Worm (Caenorhabditis elegans) whole organism, L3 larva: ENCODE data around the gene faah-5.
A peak's percentile ranks its signal among the peaks of the same experiment; 100 is the strongest.

Source experiments
- R02D3.7 ChIP-seq: fragments of 150-350 bp; optimal IDR thresholded peaks from 2 replicates; lab custom pipeline; 2014; ENCODE audit warnings: missing biosample characterization, missing genetic modification characterization
- ZK546.5 ChIP-seq: sonication (generic microtip); optimal IDR thresholded peaks from 2 replicates; lab custom pipeline; 2017; ENCODE audit warnings: missing biosample characterization, missing genetic modification characterization
- ama-1 ChIP-seq: fragments of 150-350 bp; optimal IDR thresholded peaks from 2 replicates; lab custom pipeline; 2018
- ceh-16 ChIP-seq: sonication (generic microtip); optimal IDR thresholded peaks from 2 replicates; lab custom pipeline; 2017; ENCODE audit warnings: missing biosample characterization, missing genetic modification characterization
- ceh-82 ChIP-seq: fragments of 150-350 bp; optimal IDR thresholded peaks from 2 replicates; lab custom pipeline; 2014; ENCODE audit warnings: missing biosample characterization, missing genetic modification characterization
- ceh-9 ChIP-seq: sonication (generic microtip); optimal IDR thresholded peaks from 2 replicates; lab custom pipeline; 2018; ENCODE audit warnings: missing biosample characterization, missing genetic modification characterization
- daf-12 ChIP-seq: fragments of 150-350 bp; optimal IDR thresholded peaks from 2 replicates; lab custom pipeline; 2014; ENCODE audit warnings: missing biosample characterization, missing genetic modification reagents, missing genetic modification characterization
- egl-27 ChIP-seq: sonication (generic microtip); optimal IDR thresholded peaks from 4 replicates; lab custom pipeline; 2017; ENCODE audit warnings: missing biosample characterization, missing genetic modification reagents, missing genetic modification characterization
- egl-5 ChIP-seq: fragments of 150-350 bp; optimal IDR thresholded peaks from 2 replicates; lab custom pipeline; 2017; ENCODE audit warnings: missing biosample characterization, missing genetic modification reagents, missing genetic modification characterization, inconsistent platforms
- elt-1 ChIP-seq: fragments of 150-350 bp; optimal IDR thresholded peaks from 2 replicates; lab custom pipeline; 2014; ENCODE audit warnings: missing biosample characterization, missing genetic modification characterization
- elt-2 ChIP-seq: sonication (generic microtip); optimal IDR thresholded peaks from 2 replicates; lab custom pipeline; 2016; ENCODE audit warnings: missing genetic modification reagents, mild to moderate bottlenecking, missing genetic modification characterization, missing compliant biosample characterization
- eor-1 ChIP-seq, 2 experiments: fragments of 150-350 bp; optimal IDR thresholded peaks; 2 replicates each; lab custom pipeline; 2014 to 2018; ENCODE audit warnings: missing biosample characterization in 2 of 2, missing genetic modification characterization in 2 of 2
- fkh-2 ChIP-seq: fragments of 150-350 bp; optimal IDR thresholded peaks from 2 replicates; lab custom pipeline; 2014; ENCODE audit warnings: missing biosample characterization, missing genetic modification reagents, missing genetic modification characterization
- fos-1 ChIP-seq: fragments of 150-350 bp; optimal IDR thresholded peaks from 2 replicates; lab custom pipeline; 2014; ENCODE audit warnings: missing biosample characterization, missing genetic modification characterization
- hmg-11 ChIP-seq: sonication (generic microtip); optimal IDR thresholded peaks from 2 replicates; lab custom pipeline; 2016; ENCODE audit warnings: missing genetic modification characterization, missing compliant biosample characterization
- lin-15B ChIP-seq: fragments of 150-350 bp; optimal IDR thresholded peaks from 2 replicates; lab custom pipeline; 2014; ENCODE audit warnings: missing biosample characterization, missing genetic modification characterization
- lin-39 ChIP-seq: fragments of 150-350 bp; optimal IDR thresholded peaks from 2 replicates; lab custom pipeline; 2018; ENCODE audit warnings: missing biosample characterization, missing genetic modification reagents, missing genetic modification characterization
- lsy-12 ChIP-seq: sonication (generic microtip); optimal IDR thresholded peaks from 2 replicates; lab custom pipeline; 2016; ENCODE audit warnings: mild to moderate bottlenecking, missing genetic modification characterization, missing compliant biosample characterization
- mdl-1 ChIP-seq: fragments of 150-350 bp; optimal IDR thresholded peaks from 2 replicates; lab custom pipeline; 2014; ENCODE audit warnings: missing biosample characterization, missing genetic modification characterization
- nfya-1 ChIP-seq: sonication (generic microtip); optimal IDR thresholded peaks from 2 replicates; lab custom pipeline; 2017; ENCODE audit warnings: missing genetic modification characterization, mild to moderate bottlenecking, missing compliant biosample characterization, antibody characterized with exemption, moderate library complexity; ENCODE audit not compliant: insufficient read depth
- nhr-11 ChIP-seq: fragments of 150-350 bp; optimal IDR thresholded peaks from 2 replicates; lab custom pipeline; 2014; ENCODE audit warnings: missing biosample characterization, missing genetic modification characterization
- nhr-12 ChIP-seq: fragments of 150-350 bp; optimal IDR thresholded peaks from 2 replicates; lab custom pipeline; 2014; ENCODE audit warnings: missing biosample characterization, missing genetic modification characterization
- nhr-23 ChIP-seq: fragments of 150-350 bp; optimal IDR thresholded peaks from 2 replicates; lab custom pipeline; 2014; ENCODE audit warnings: missing biosample characterization, missing genetic modification reagents, missing genetic modification characterization
- nhr-237 ChIP-seq: fragments of 150-350 bp; optimal IDR thresholded peaks from 2 replicates; lab custom pipeline; 2014; ENCODE audit warnings: missing biosample characterization, missing genetic modification characterization
- nhr-43 ChIP-seq: sonication (generic microtip); optimal IDR thresholded peaks from 2 replicates; lab custom pipeline; 2016; ENCODE audit warnings: mild to moderate bottlenecking, missing genetic modification characterization, missing compliant biosample characterization; ENCODE audit not compliant: poor library complexity, severe bottlenecking
- nhr-67 ChIP-seq: fragments of 150-350 bp; optimal IDR thresholded peaks from 2 replicates; lab custom pipeline; 2014; ENCODE audit warnings: missing biosample characterization, missing genetic modification characterization
- nhr-76 ChIP-seq: fragments of 150-350 bp; sonication (generic microtip); optimal IDR thresholded peaks from 5 replicates; lab custom pipeline; 2014; ENCODE audit warnings: missing biosample characterization, missing genetic modification characterization
- nhr-77 ChIP-seq: fragments of 150-350 bp; optimal IDR thresholded peaks from 2 replicates; lab custom pipeline; 2014; ENCODE audit warnings: missing biosample characterization, missing genetic modification characterization
- sea-2 ChIP-seq: fragments of 150-350 bp; sonication (generic microtip); optimal IDR thresholded peaks from 4 replicates; lab custom pipeline; 2014; ENCODE audit warnings: missing biosample characterization, missing genetic modification reagents, missing genetic modification characterization
- skn-1 ChIP-seq: fragments of 150-350 bp; optimal IDR thresholded peaks from 2 replicates; lab custom pipeline; 2014; ENCODE audit warnings: missing biosample characterization, missing genetic modification characterization
- snpc-4 ChIP-seq: fragments of 150-350 bp; optimal IDR thresholded peaks from 2 replicates; lab custom pipeline; 2014; ENCODE audit warnings: missing biosample characterization, missing genetic modification characterization
- tbx-2 ChIP-seq: sonication (generic microtip); optimal IDR thresholded peaks from 2 replicates; lab custom pipeline; 2016; ENCODE audit warnings: mild to moderate bottlenecking, missing genetic modification characterization, missing compliant biosample characterization
- unc-39 ChIP-seq: sonication (generic microtip); optimal IDR thresholded peaks from 4 replicates; lab custom pipeline; 2017; ENCODE audit warnings: missing biosample characterization, missing genetic modification characterization
- unc-62 ChIP-seq: fragments of 150-350 bp; sonication (generic microtip); optimal IDR thresholded peaks from 4 replicates; lab custom pipeline; 2014; ENCODE audit warnings: missing biosample characterization, missing genetic modification reagents, missing genetic modification characterization
- ztf-11 ChIP-seq: fragments of 150-350 bp; optimal IDR thresholded peaks from 2 replicates; lab custom pipeline; 2014; ENCODE audit warnings: missing biosample characterization, missing genetic modification characterization
- ztf-4 ChIP-seq: fragments of 150-350 bp; optimal IDR thresholded peaks from 2 replicates; lab custom pipeline; 2014; ENCODE audit warnings: missing biosample characterization, missing genetic modification characterization

faah-5 gene

ce11 chrIII:11891335-11891734, at the start of gene faah-5:
Gene faah-5, minus strand, starts transcription at chrIII:11891435.
- TF ChIP-seq nhr-67 (no peak), ceh-9 (no peak), mdl-1 (tag; lab: Kevin White, UChicago) (no peak), nfya-1 (no peak), R02D3.7 (tag; lab: Kevin White, UChicago) (no peak), ztf-4 (tag; lab: Kevin White, UChicago) (no peak), fos-1 (tag; lab: Kevin White, UChicago) (no peak), snpc-4 (tag; lab: Kevin White, UChicago) (no peak), skn-1 (tag; lab: Kevin White, UChicago) (no peak), ceh-16 (tag; lab: Kevin White, UChicago) (no peak), nhr-23 (no peak)

DNA sequence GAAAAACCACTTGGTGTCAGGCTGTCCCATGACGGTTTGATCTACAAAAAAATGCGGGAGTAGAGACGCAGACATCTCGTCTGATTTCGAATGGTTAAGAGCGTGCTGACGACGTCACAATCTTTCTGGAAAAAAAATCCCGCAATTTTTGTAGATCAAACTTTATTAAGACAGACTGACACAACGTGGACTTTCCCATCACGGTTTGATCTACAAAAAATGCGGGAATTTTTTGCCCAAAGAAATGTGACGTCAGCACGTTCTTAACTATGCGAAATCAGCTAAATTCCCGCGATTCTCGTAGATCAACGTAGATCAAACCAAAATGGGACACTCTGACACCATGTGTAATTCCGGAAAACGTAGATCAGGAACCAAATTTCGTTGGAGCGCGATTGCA, 47.3 kb upstream of the faah-5 start:
- no peak for TF ChIP-seq egl-27 (tag; lab: Kevin White, UChicago)
- TF ChIP-seq ztf-11, result no peak
- TF ChIP-seq lin-15B, result no peak
- no peak for TF ChIP-seq sea-2 (GFP tag; lab: Kevin White, UChicago)
- TF ChIP-seq ceh-9, result no peak
- TF ChIP-seq nhr-67, result no peak
- no peak for TF ChIP-seq tbx-2 (tag; lab: Kevin White, UChicago)
- TF ChIP-seq nhr-11 (tag; lab: Kevin White, UChicago), result no peak
- no peak for TF ChIP-seq nhr-237
- no peak for TF ChIP-seq egl-5 (tag; lab: Kevin White, UChicago)
- TF ChIP-seq lsy-12, result no peak
- no peak for TF ChIP-seq fos-1 (tag; lab: Kevin White, UChicago)
- no peak for TF ChIP-seq daf-12
- TF ChIP-seq unc-39, result no peak
- TF ChIP-seq unc-62 (GFP tag; lab: Kevin White, UChicago), result no peak
- no peak for TF ChIP-seq fkh-2 (tag; lab: Kevin White, UChicago)
- no peak for TF ChIP-seq ama-1
- TF ChIP-seq elt-1 (tag; lab: Kevin White, UChicago), result no peak
- no peak for TF ChIP-seq nhr-12 (tag; lab: Kevin White, UChicago)

ce11 chrIII:11937911-11938310, 46.7 kb upstream of the faah-5 start:
- TF ChIP-seq egl-5 (tag; lab: Kevin White, UChicago) (peak; percentile 28), nfya-1 (peak; percentile 46), egl-27 (tag; lab: Kevin White, UChicago) (no peak), ceh-16 (tag; lab: Kevin White, UChicago) (no peak)

ce11 chrIII:11936668-11937276, 45.5 kb upstream of the faah-5 start:
- TF ChIP-seq ama-1, result peak; percentile 75
- TF ChIP-seq ZK546.5 (tag; lab: Kevin White, UChicago), result no peak
- TF ChIP-seq nfya-1, result peak; percentile 38
- no peak for TF ChIP-seq eor-1 (tag; optimal IDR thresholded peaks at IDR 0.05; lab: Kevin White, UChicago)
- TF ChIP-seq egl-27 (tag; lab: Kevin White, UChicago), result no peak
- no peak for TF ChIP-seq ceh-82 (tag; lab: Kevin White, UChicago)
- TF ChIP-seq elt-2, result no peak
- TF ChIP-seq nhr-76, result no peak

- TF ChIP-seq lin-15B (peak; percentile 34), nfya-1 (peak; percentile 64), lin-39 (tag; lab: Kevin White, UChicago) (peak; percentile 34), snpc-4 (tag; lab: Kevin White, UChicago) (peak; percentile 57), nhr-77 (tag; lab: Kevin White, UChicago) (no peak), nhr-43 (tag; lab: Kevin White, UChicago) (no peak), hmg-11 (tag; lab: Kevin White, UChicago) (peak; percentile 37), lsy-12 (no peak), tbx-2 (tag; lab: Kevin White, UChicago) (no peak)
Observed at ce11 chrIII:11935948-11936280, 44.7 kb upstream of the faah-5 start.
